Fruit fly (Drosophila melanogaster): ENCODE data around the gene CG6195.

The CG6195 gene

dm6 chr3R:19600335-19600734, 47.9 kb downstream of the CG6195 start, which contains the start of gene CG7333:
CG7333 (plus strand) TSS chr3R:19600635.
- TF ChIP-seq cic (GFP tag; optimal IDR thresholded peaks at IDR 0.05) (no peak), pad (GFP tag; optimal IDR thresholded peaks at IDR 0.05) (no peak)

dm6 chr3R:19598855-19599254, 49.4 kb downstream of the CG6195 start, which contains the start of gene Cpr92A:
Cpr92A (minus strand) TSS chr3R:19598955.
- TF ChIP-seq pad (GFP tag; optimal IDR thresholded peaks at IDR 0.05) (no peak), CG12768 (GFP tag; optimal IDR thresholded peaks at IDR 0.05) (no peak), bab1 (GFP tag; optimal IDR thresholded peaks at IDR 0.05) (no peak), Clk (GFP tag; optimal IDR thresholded peaks at IDR 0.05) (no peak), toe (GFP tag; optimal IDR thresholded peaks at IDR 0.05) (no peak), cic (GFP tag; optimal IDR thresholded peaks at IDR 0.05) (no peak), Mnt (GFP tag; optimal IDR thresholded peaks at IDR 0.05) (no peak), Hr96 (GFP tag; optimal IDR thresholded peaks at IDR 0.05) (no peak)

Data from whole organism, adult.